Worm (Caenorhabditis elegans) whole organism, L2 larva: ENCODE measurements around the gene rps-13.

Source experiments
- C34F6.9 ChIP-seq: fragments of 150-350 bp; optimal IDR thresholded peaks from 2 replicates; lab custom pipeline; 2014; ENCODE audit warnings: missing biosample characterization, missing genetic modification characterization
- R02D3.7 ChIP-seq: fragments of 150-350 bp; optimal IDR thresholded peaks from 2 replicates; lab custom pipeline; 2014; ENCODE audit warnings: missing biosample characterization, missing genetic modification characterization
- Y55F3AM.14 ChIP-seq: fragments of 200-800 bp; sonication (Bioruptor generic); optimal IDR thresholded peaks from 2 replicates; lab custom pipeline; 2018; ENCODE audit warnings: mild to moderate bottlenecking, missing genetic modification characterization, missing compliant biosample characterization
- ZK546.5 ChIP-seq: sonication (generic microtip); optimal IDR thresholded peaks from 2 replicates; lab custom pipeline; 2017; ENCODE audit warnings: missing biosample characterization, missing genetic modification characterization
- alr-1 ChIP-seq: fragments of 150-350 bp; optimal IDR thresholded peaks from 2 replicates; lab custom pipeline; 2014; ENCODE audit warnings: missing biosample characterization, missing genetic modification characterization
- ama-1 ChIP-seq: fragments of 150-350 bp; optimal IDR thresholded peaks from 2 replicates; lab custom pipeline; 2018; ENCODE audit warnings: inconsistent platforms
- blmp-1 ChIP-seq: sonication (generic microtip); optimal IDR thresholded peaks from 2 replicates; lab custom pipeline; 2017; ENCODE audit warnings: missing genetic modification characterization, mild to moderate bottlenecking, missing compliant biosample characterization, antibody characterized with exemption, moderate library complexity; ENCODE audit not compliant: insufficient read depth
- ceh-82 ChIP-seq: fragments of 150-350 bp; optimal IDR thresholded peaks from 2 replicates; lab custom pipeline; 2014; ENCODE audit warnings: missing biosample characterization, missing genetic modification characterization
- crh-2 ChIP-seq: sonication (generic microtip); optimal IDR thresholded peaks from 2 replicates; lab custom pipeline; 2017; ENCODE audit warnings: missing biosample characterization, missing genetic modification characterization
- elt-1 ChIP-seq: fragments of 150-350 bp; optimal IDR thresholded peaks from 2 replicates; lab custom pipeline; 2014; ENCODE audit warnings: missing biosample characterization, missing genetic modification characterization
- elt-3 ChIP-seq: sonication (generic microtip); optimal IDR thresholded peaks from 2 replicates; lab custom pipeline; 2017; ENCODE audit warnings: missing biosample characterization, missing genetic modification characterization
- fos-1 ChIP-seq: fragments of 150-350 bp; optimal IDR thresholded peaks from 2 replicates; lab custom pipeline; 2014; ENCODE audit warnings: missing biosample characterization, missing genetic modification characterization
- lin-11 ChIP-seq: fragments of 150-350 bp; sonication (generic microtip); optimal IDR thresholded peaks from 2 replicates; lab custom pipeline; 2014; ENCODE audit warnings: missing biosample characterization, missing genetic modification characterization, inconsistent platforms, mixed read lengths
- lin-13 ChIP-seq: fragments of 150-350 bp; optimal IDR thresholded peaks from 2 replicates; lab custom pipeline; 2014; ENCODE audit warnings: missing biosample characterization, missing genetic modification reagents, missing genetic modification characterization
- lsy-2 ChIP-seq, 2 experiments: fragments of 150-350 bp in 1 of 2; sonication (generic microtip) in 1 of 2; optimal IDR thresholded peaks; 2 replicates each; lab custom pipeline; 2014 to 2017; ENCODE audit warnings: missing biosample characterization in 2 of 2, missing genetic modification characterization in 2 of 2
- mab-5 ChIP-seq: fragments of 150-350 bp; optimal IDR thresholded peaks from 2 replicates; lab custom pipeline; 2014; ENCODE audit warnings: missing biosample characterization, missing genetic modification characterization
- mbf-1 ChIP-seq: sonication (generic microtip); optimal IDR thresholded peaks from 2 replicates; lab custom pipeline; 2017; ENCODE audit warnings: missing biosample characterization, missing genetic modification characterization
- mdl-1 ChIP-seq, 2 experiments: fragments of 150-350 bp in 1 of 2; sonication (generic microtip) in 1 of 2; optimal IDR thresholded peaks; 2 replicates each; lab custom pipeline; 2017; ENCODE audit warnings: missing biosample characterization in 2 of 2, missing genetic modification characterization in 2 of 2
- nhr-10 ChIP-seq: sonication (generic microtip); optimal IDR thresholded peaks from 2 replicates; lab custom pipeline; 2017; ENCODE audit warnings: missing biosample characterization, missing genetic modification characterization
- nhr-11 ChIP-seq: fragments of 150-350 bp; optimal IDR thresholded peaks from 2 replicates; lab custom pipeline; 2014; ENCODE audit warnings: missing biosample characterization, missing genetic modification characterization
- nhr-12 ChIP-seq: fragments of 150-350 bp; optimal IDR thresholded peaks from 2 replicates; lab custom pipeline; 2014; ENCODE audit warnings: missing biosample characterization, missing genetic modification characterization
- nhr-21 ChIP-seq: fragments of 150-350 bp; optimal IDR thresholded peaks from 2 replicates; lab custom pipeline; 2014; ENCODE audit warnings: missing biosample characterization, missing genetic modification characterization
- nhr-237 ChIP-seq: fragments of 150-350 bp; optimal IDR thresholded peaks from 2 replicates; lab custom pipeline; 2014; ENCODE audit warnings: missing biosample characterization, missing genetic modification characterization
- nhr-25 ChIP-seq: fragments of 150-350 bp; sonication (generic microtip); optimal IDR thresholded peaks from 3 replicates; lab custom pipeline; 2014; ENCODE audit warnings: missing biosample characterization, missing genetic modification characterization
- nhr-6 ChIP-seq: fragments of 150-350 bp; optimal IDR thresholded peaks from 2 replicates; lab custom pipeline; 2014; ENCODE audit warnings: missing biosample characterization, missing genetic modification characterization
- sem-4 ChIP-seq: fragments of 150-350 bp; optimal IDR thresholded peaks from 2 replicates; lab custom pipeline; 2014; ENCODE audit warnings: missing biosample characterization, missing genetic modification reagents, missing genetic modification characterization
- sma-3 ChIP-seq: sonication (generic microtip); optimal IDR thresholded peaks from 2 replicates; lab custom pipeline; 2016; ENCODE audit warnings: missing genetic modification reagents, missing genetic modification characterization, missing compliant biosample characterization
- sma-9 ChIP-seq, 2 experiments: fragments of 150-350 bp in 1 of 2; sonication (generic microtip) in 1 of 2; optimal IDR thresholded peaks; 2 replicates each; lab custom pipeline; 2014 to 2016; ENCODE audit warnings: missing genetic modification characterization in 2 of 2, mild to moderate bottlenecking in 1 of 2, missing biosample characterization in 1 of 2, missing compliant biosample characterization in 1 of 2, missing genetic modification reagents in 1 of 2, moderate library complexity in 1 of 2
- snpc-4 ChIP-seq: fragments of 150-350 bp; optimal IDR thresholded peaks from 2 replicates; lab custom pipeline; 2014; ENCODE audit warnings: missing biosample characterization, missing genetic modification characterization
- unc-55 ChIP-seq: fragments of 150-350 bp; sonication (generic microtip); optimal IDR thresholded peaks from 3 replicates; lab custom pipeline; 2014; ENCODE audit warnings: missing biosample characterization, missing genetic modification reagents, missing genetic modification characterization
- unc-62 ChIP-seq: fragments of 150-350 bp; optimal IDR thresholded peaks from 2 replicates; lab custom pipeline; 2014; ENCODE audit warnings: missing biosample characterization, missing genetic modification reagents, missing genetic modification characterization
- ztf-1 ChIP-seq: fragments of 200-800 bp; sonication (Bioruptor generic); conservative IDR thresholded peaks from 2 replicates; pipeline ENCODE4 v1.3.6; 2022; ENCODE audit warnings: missing genetic modification characterization, missing compliant biosample characterization
- ztf-11 ChIP-seq: sonication (generic microtip); optimal IDR thresholded peaks from 2 replicates; lab custom pipeline; 2017; ENCODE audit warnings: missing biosample characterization, missing genetic modification characterization
- ztf-4 ChIP-seq: fragments of 150-350 bp; optimal IDR thresholded peaks from 2 replicates; lab custom pipeline; 2014; ENCODE audit warnings: missing biosample characterization, missing genetic modification characterization

The rps-13 gene

ce11 chrIII:6418254-6418653 lies 43.5 kb upstream of the rps-13 start:
- TF ChIP-seq lsy-2 (tag; optimal IDR thresholded peaks at IDR 0.05; lab: Kevin White, UChicago): no peak
- TF ChIP-seq ZK546.5 (tag; lab: Kevin White, UChicago): no peak
- no peak for TF ChIP-seq nhr-11 (tag; lab: Kevin White, UChicago)
- TF ChIP-seq lin-13: no peak
- TF ChIP-seq nhr-10: no peak
- no peak for TF ChIP-seq sma-3
- no peak for TF ChIP-seq mbf-1 (tag; lab: Kevin White, UChicago)
- TF ChIP-seq nhr-12: no peak

- TF ChIP-seq mab-5 (tag; lab: Kevin White, UChicago) (no peak), ztf-1 (GFP tag; lab: Robert Waterston, UW) (no peak), ztf-4 (tag; lab: Kevin White, UChicago) (peak; percentile 69), fos-1 (tag; lab: Kevin White, UChicago) (no peak), snpc-4 (tag; lab: Kevin White, UChicago) (no peak), lin-11 (tag; lab: Kevin White, UChicago) (no peak), alr-1 (no peak), sma-3 (peak; percentile 46), crh-2 (tag; lab: Kevin White, UChicago) (peak; percentile 36), nhr-6 (tag; lab: Kevin White, UChicago) (peak; percentile 14), unc-55 (peak; percentile 7), nhr-12 (no peak), nhr-21 (tag; lab: Kevin White, UChicago) (peak; percentile 17), lsy-2 (tag; optimal IDR thresholded peaks at IDR 0.05; lab: Kevin White, UChicago) (peak in 1 of 2 experiments; percentile 9), elt-3 (tag; lab: Kevin White, UChicago) (no peak), nhr-25 (peak; percentile 27), lin-13 (peak; percentile 42), blmp-1 (peak; percentile 3), ama-1 (lab: Kevin White, UChicago) (peak; percentile 69), Y55F3AM.14 (GFP tag; lab: Kevin White, UChicago) (peak; percentile 35), unc-62 (GFP tag; lab: Kevin White, UChicago) (no peak), ceh-82 (tag; lab: Kevin White, UChicago) (no peak)
Observed at ce11 chrIII:6415306-6415973, 40.6 kb upstream of the rps-13 start, which contains the start of gene nas-4. TSS of gene nas-4 (minus strand) at chrIII:6415656.

- TF ChIP-seq ztf-1 (GFP tag; lab: Robert Waterston, UW) (no peak), nhr-237 (tag; lab: Kevin White, UChicago) (no peak), ztf-11 (tag; lab: Kevin White, UChicago) (no peak), Y55F3AM.14 (GFP tag; lab: Kevin White, UChicago) (no peak), ZK546.5 (tag; lab: Kevin White, UChicago) (no peak), mab-5 (tag; lab: Kevin White, UChicago) (no peak), nhr-11 (tag; lab: Kevin White, UChicago) (no peak), mdl-1 (tag; optimal IDR thresholded peaks at IDR 0.05; lab: Kevin White, UChicago) (no peak), sem-4 (tag; lab: Kevin White, UChicago) (no peak), ama-1 (lab: Kevin White, UChicago) (no peak), ztf-4 (tag; lab: Kevin White, UChicago) (no peak), elt-1 (tag; lab: Kevin White, UChicago) (no peak)
Observed at ce11 chrIII:6411914-6412313, 37.1 kb upstream of the rps-13 start, which contains the start of gene C05D11.5. TSS of gene C05D11.5 (minus strand) at chrIII:6412014.

ce11 chrIII:6411430-6411829 lies 36.6 kb upstream of the rps-13 start:
- TF ChIP-seq crh-2 (tag; lab: Kevin White, UChicago) (peak; percentile 39), R02D3.7 (tag; lab: Kevin White, UChicago) (no peak), C34F6.9 (tag; lab: Kevin White, UChicago) (no peak), fos-1 (tag; lab: Kevin White, UChicago) (peak; percentile 3), nhr-10 (no peak), sma-9 (GFP tag; optimal IDR thresholded peaks at IDR 0.05; lab: Kevin White, UChicago) (peak; percentile 20), sma-9 (tag; optimal IDR thresholded peaks at IDR 0.05; lab: Kevin White, UChicago) (no peak)
